Worm (Caenorhabditis elegans) whole organism, young adult: Measurements from ENCODE around the gene irg-7.

ENCODE experiments used
- D2030.7 ChIP-seq: fragments of 200-800 bp; sonication (Bioruptor generic); IDR thresholded peaks from 2 replicates; pipeline ENCODE4 v1.3.6; 2022; ENCODE audit warnings: missing genetic modification reagents, missing genetic modification characterization, missing compliant biosample characterization
- Y53F4B.3 ChIP-seq: fragments of 200-800 bp; sonication (Bioruptor generic); IDR thresholded peaks from 2 replicates; pipeline ENCODE4 v1.3.6; 2022; ENCODE audit warnings: missing genetic modification reagents, missing genetic modification characterization, missing compliant biosample characterization
- attf-3 ChIP-seq: fragments of 200-800 bp; sonication (Bioruptor generic); conservative IDR thresholded peaks from 2 replicates; pipeline ENCODE4 v1.3.6; 2022; ENCODE audit warnings: missing genetic modification reagents, missing genetic modification characterization, missing compliant biosample characterization
- ets-4 ChIP-seq: fragments of 200-800 bp; sonication (Bioruptor generic); optimal IDR thresholded peaks from 2 replicates; lab custom pipeline; 2018; ENCODE audit warnings: mild to moderate bottlenecking, missing genetic modification characterization, missing compliant biosample characterization
- mcd-1 ChIP-seq: fragments of 200-800 bp; sonication (Bioruptor generic); IDR thresholded peaks from 2 replicates; pipeline ENCODE4 v1.3.6; 2022; ENCODE audit warnings: missing genetic modification reagents, missing genetic modification characterization, missing compliant biosample characterization
- nhr-27 ChIP-seq: fragments of 200-800 bp; sonication (Bioruptor generic); optimal IDR thresholded peaks from 2 replicates; lab custom pipeline; 2018; ENCODE audit warnings: mild to moderate bottlenecking, missing genetic modification characterization, moderate library complexity, missing compliant biosample characterization
- nhr-90 ChIP-seq: sonication (generic microtip); optimal IDR thresholded peaks from 2 replicates; lab custom pipeline; 2016; ENCODE audit warnings: missing genotype, mild to moderate bottlenecking, missing genetic modification characterization, missing compliant biosample characterization
- unc-130 ChIP-seq: sonication (generic microtip); optimal IDR thresholded peaks from 2 replicates; lab custom pipeline; 2016; ENCODE audit warnings: missing genetic modification reagents, missing genetic modification characterization, missing compliant biosample characterization
- zim-3 ChIP-seq: sonication (generic microtip); optimal IDR thresholded peaks from 2 replicates; lab custom pipeline; 2017; ENCODE audit warnings: mild to moderate bottlenecking, missing genetic modification characterization, moderate library complexity, missing compliant biosample characterization

- no peak for TF ChIP-seq ets-4 (GFP tag; lab: Kevin White, UChicago)
- no peak for TF ChIP-seq D2030.7
- no peak for TF ChIP-seq nhr-90 (tag; lab: Kevin White, UChicago)
- TF ChIP-seq mcd-1 (GFP tag; lab: Robert Waterston, UW): no peak
- no peak for TF ChIP-seq nhr-27 (tag; lab: Kevin White, UChicago)
- TF ChIP-seq zim-3: no peak
- no peak for TF ChIP-seq attf-3 (GFP tag; lab: Robert Waterston, UW)
- TF ChIP-seq Y53F4B.3 (GFP tag; lab: Robert Waterston, UW): no peak
- no peak for TF ChIP-seq unc-130 (GFP tag; lab: Kevin White, UChicago)
These were observed 28.2 kb upstream of the irg-7 start, which contains the start of gene K09C4.9 for ce11 chrX:3271673-3272072.
